Fruit fly (Drosophila melanogaster) whole organism, embryonic: ENCODE results near the gene Elba2.
A peak's percentile ranks its signal among the peaks of the same experiment; 100 is the strongest.

Experiments
- Atf3 ChIP-seq: fragments of 200-800 bp; sonication (Bioruptor generic); optimal IDR thresholded peaks from 3 replicates; lab custom pipeline; 2016; ENCODE audit warnings: missing biosample characterization, missing genetic modification characterization
- C15 ChIP-seq: fragments of 200-800 bp; sonication (Bioruptor generic); IDR thresholded peaks from 3 replicates; pipeline ENCODE4 v1.3.6; 2022; ENCODE audit warnings: missing biosample characterization, missing genetic modification characterization
- CG11093 ChIP-seq: fragments of 200-800 bp; sonication (Bioruptor generic); IDR thresholded peaks from 3 replicates; pipeline ENCODE4 v1.3.6; 2022; ENCODE audit warnings: missing biosample characterization, missing genetic modification characterization
- CG11398 ChIP-seq: fragments of 200-800 bp; sonication (Bioruptor generic); optimal IDR thresholded peaks from 2 replicates; lab custom pipeline; 2016; ENCODE audit warnings: missing biosample characterization, missing genetic modification characterization
- CG12071 ChIP-seq: fragments of 200-800 bp; sonication (Bioruptor generic); optimal IDR thresholded peaks from 3 replicates; lab custom pipeline; 2018; ENCODE audit warnings: missing biosample characterization, mild to moderate bottlenecking, missing genetic modification characterization
- CG12391 ChIP-seq: fragments of 200-800 bp; sonication (Bioruptor generic); optimal IDR thresholded peaks from 3 replicates; lab custom pipeline; 2018; ENCODE audit warnings: missing biosample characterization, mild to moderate bottlenecking, missing genetic modification characterization, moderate library complexity
- CG12744 ChIP-seq: fragments of 200-800 bp; sonication (Bioruptor generic); optimal IDR thresholded peaks from 2 replicates; lab custom pipeline; 2016; ENCODE audit warnings: missing biosample characterization, missing genetic modification characterization
- CG13123 ChIP-seq: fragments of 200-800 bp; sonication (Bioruptor generic); optimal IDR thresholded peaks from 2 replicates; lab custom pipeline; 2016; ENCODE audit warnings: missing biosample characterization, missing genetic modification characterization
- CG13424 ChIP-seq: fragments of 200-800 bp; sonication (Bioruptor generic); optimal IDR thresholded peaks from 2 replicates; lab custom pipeline; 2019; ENCODE audit warnings: missing biosample characterization, mild to moderate bottlenecking, missing genetic modification characterization, moderate library complexity
- CG13775 ChIP-seq: fragments of 200-800 bp; sonication (Bioruptor generic); optimal IDR thresholded peaks from 3 replicates; lab custom pipeline; 2017; ENCODE audit warnings: missing biosample characterization, mild to moderate bottlenecking, missing genetic modification characterization
- CG14441 ChIP-seq: fragments of 200-800 bp; sonication (Bioruptor generic); IDR thresholded peaks from 2 replicates; pipeline ENCODE4 v1.3.6; 2022; ENCODE audit warnings: missing biosample characterization, missing genetic modification characterization
- CG15269 ChIP-seq: fragments of 200-800 bp; sonication (Bioruptor generic); optimal IDR thresholded peaks from 2 replicates; lab custom pipeline; 2018; ENCODE audit warnings: missing biosample characterization, mild to moderate bottlenecking, missing genetic modification characterization, moderate library complexity
- CG15514 ChIP-seq: fragments of 200-800 bp; sonication (Bioruptor generic); optimal IDR thresholded peaks from 3 replicates; lab custom pipeline; 2017; ENCODE audit warnings: missing biosample characterization, missing genetic modification characterization, mild to moderate bottlenecking, moderate library complexity, missing genetic modification reagents
- CG1602 ChIP-seq: fragments of 200-800 bp; sonication (Bioruptor generic); optimal IDR thresholded peaks from 3 replicates; lab custom pipeline; 2016; ENCODE audit warnings: missing biosample characterization, missing genetic modification characterization
- CG1647 ChIP-seq: fragments of 200-800 bp; sonication (Bioruptor generic); optimal IDR thresholded peaks from 3 replicates; lab custom pipeline; 2016; ENCODE audit warnings: missing biosample characterization, missing genetic modification characterization
- CG16815 ChIP-seq: fragments of 200-800 bp; sonication (Bioruptor generic); optimal IDR thresholded peaks from 3 replicates; lab custom pipeline; 2017; ENCODE audit warnings: missing biosample characterization, mild to moderate bottlenecking, missing genetic modification characterization
- CG17829 ChIP-seq: fragments of 200-800 bp; optimal IDR thresholded peaks from 2 replicates; lab custom pipeline; 2019; ENCODE audit warnings: missing biosample characterization, mild to moderate bottlenecking, missing genetic modification characterization, moderate library complexity
- CG31365 ChIP-seq: fragments of 200-800 bp; sonication (Bioruptor generic); optimal IDR thresholded peaks from 2 replicates; lab custom pipeline; 2018; ENCODE audit warnings: missing biosample characterization, mild to moderate bottlenecking, missing genetic modification characterization
- CG6654 ChIP-seq: fragments of 200-800 bp; sonication (Bioruptor generic); optimal IDR thresholded peaks from 2 replicates; lab custom pipeline; 2017; ENCODE audit warnings: missing biosample characterization, mild to moderate bottlenecking, missing genetic modification characterization
- CG8290 ChIP-seq, 3 experiments: fragments of 200-800 bp; sonication (Bioruptor generic); optimal IDR thresholded peaks; 2 replicates each; lab custom pipeline; 2016 to 2019; ENCODE audit warnings: missing biosample characterization in 3 of 3, missing genetic modification characterization in 3 of 3, mild to moderate bottlenecking in 2 of 3, moderate library complexity in 1 of 3
- Ets97D ChIP-seq: fragments of 200-800 bp; sonication (Bioruptor generic); optimal IDR thresholded peaks from 3 replicates; lab custom pipeline; 2016; ENCODE audit warnings: missing biosample characterization, missing genetic modification characterization
- Fer1 ChIP-seq: fragments of 200-800 bp; sonication (Bioruptor generic); optimal IDR thresholded peaks from 2 replicates; lab custom pipeline; 2017; ENCODE audit warnings: missing biosample characterization, mild to moderate bottlenecking, missing genetic modification characterization
- Gug ChIP-seq: fragments of 200-800 bp; sonication (Bioruptor generic); IDR thresholded peaks from 4 replicates; pipeline ENCODE4 v1.3.6; 2022; ENCODE audit warnings: missing biosample characterization, missing genetic modification characterization
- Hmr ChIP-seq: fragments of 200-800 bp; sonication (Bioruptor generic); optimal IDR thresholded peaks from 3 replicates; lab custom pipeline; 2017; ENCODE audit warnings: mild to moderate bottlenecking, missing biosample characterization, missing genetic modification reagents, missing genetic modification characterization
- NC2α ChIP-seq: fragments of 200-800 bp; sonication (Bioruptor generic); optimal IDR thresholded peaks from 2 replicates; lab custom pipeline; 2016; ENCODE audit warnings: missing biosample characterization, missing genetic modification characterization
- Nf-YC ChIP-seq: fragments of 200-800 bp; optimal IDR thresholded peaks from 3 replicates; lab custom pipeline; 2019; ENCODE audit warnings: missing biosample characterization, mild to moderate bottlenecking, missing genetic modification characterization, moderate library complexity
- Pdp1 ChIP-seq, 2 experiments: fragments of 200-800 bp; sonication (Bioruptor generic); optimal IDR thresholded peaks; 3 replicates each; lab custom pipeline; 2016; ENCODE audit warnings: missing biosample characterization in 2 of 2, missing genetic modification characterization in 2 of 2, mild to moderate bottlenecking in 1 of 2, moderate library complexity in 1 of 2
- Sin3A ChIP-seq: fragments of >200 bp; optimal IDR thresholded peaks from 2 replicates; lab custom pipeline; 2018
- Sry-β ChIP-seq: fragments of 200-800 bp; sonication (Bioruptor generic); optimal IDR thresholded peaks from 2 replicates; lab custom pipeline; 2018; ENCODE audit warnings: missing biosample characterization, mild to moderate bottlenecking, missing genetic modification characterization, moderate library complexity
- Trl ChIP-seq, 3 experiments: fragments of >200 bp in 2 of 3; fragments of 200-800 bp in 1 of 3; sonication (Bioruptor generic) in 1 of 3; optimal IDR thresholded peaks; 2 replicates in 1 of 3; 3 replicates in 2 of 3; lab custom pipeline; 2016 to 2017; ENCODE audit warnings: missing biosample characterization in 1 of 3, missing genetic modification characterization in 1 of 3
- ara ChIP-seq: fragments of 200-800 bp; sonication (Bioruptor generic); IDR thresholded peaks from 2 replicates; pipeline ENCODE4 v1.3.6; 2022; ENCODE audit warnings: missing biosample characterization, missing genetic modification characterization
- bowl ChIP-seq: fragments of 200-800 bp; sonication (Bioruptor generic); IDR thresholded peaks from 2 replicates; pipeline ENCODE4 v1.3.6; 2022; ENCODE audit warnings: missing biosample characterization, missing genetic modification characterization
- en ChIP-seq: fragments of 200-800 bp; sonication (Bioruptor generic); optimal IDR thresholded peaks from 2 replicates; lab custom pipeline; 2016; ENCODE audit warnings: missing biosample characterization, missing genetic modification characterization
- eve ChIP-seq, 2 experiments: fragments of >200 bp; optimal IDR thresholded peaks; 2 replicates each; lab custom pipeline; 2017; ENCODE audit warnings: missing biosample characterization in 2 of 2, missing genetic modification characterization in 2 of 2
- fd3F ChIP-seq: fragments of 200-800 bp; sonication (Bioruptor generic); optimal IDR thresholded peaks from 2 replicates; lab custom pipeline; 2018; ENCODE audit warnings: missing biosample characterization, mild to moderate bottlenecking, missing genetic modification characterization, moderate library complexity
- fru ChIP-seq: fragments of >200 bp; optimal IDR thresholded peaks from 2 replicates; lab custom pipeline; 2017
- gfzf ChIP-seq: fragments of 200-800 bp; sonication (Bioruptor generic); optimal IDR thresholded peaks from 2 replicates; lab custom pipeline; 2016; ENCODE audit warnings: missing biosample characterization, mild to moderate bottlenecking, missing genetic modification characterization, moderate library complexity
- grau ChIP-seq: fragments of 200-800 bp; optimal IDR thresholded peaks from 3 replicates; lab custom pipeline; 2019; ENCODE audit warnings: missing biosample characterization, mild to moderate bottlenecking, missing genetic modification characterization, moderate library complexity
- her ChIP-seq: fragments of 200-800 bp; sonication (Bioruptor generic); optimal IDR thresholded peaks from 2 replicates; lab custom pipeline; 2016; ENCODE audit warnings: missing biosample characterization, missing genetic modification characterization
- nom ChIP-seq: fragments of 200-800 bp; sonication (Bioruptor generic); optimal IDR thresholded peaks from 2 replicates; lab custom pipeline; 2017; ENCODE audit warnings: missing biosample characterization, missing genetic modification characterization, mild to moderate bottlenecking, moderate library complexity, missing genetic modification reagents
- p53 ChIP-seq: fragments of 200-800 bp; sonication (Bioruptor generic); optimal IDR thresholded peaks from 2 replicates; lab custom pipeline; 2016; ENCODE audit warnings: missing biosample characterization, missing genetic modification characterization
- pfk ChIP-seq: fragments of 200-800 bp; sonication (Bioruptor generic); optimal IDR thresholded peaks from 2 replicates; lab custom pipeline; 2018; ENCODE audit warnings: missing biosample characterization, mild to moderate bottlenecking, missing genetic modification characterization, moderate library complexity
- pzg ChIP-seq: fragments of 200-800 bp; sonication (Bioruptor generic); optimal IDR thresholded peaks from 3 replicates; lab custom pipeline; 2018; ENCODE audit warnings: missing biosample characterization, mild to moderate bottlenecking, missing genetic modification characterization, moderate library complexity
- repo ChIP-seq: fragments of 200-800 bp; sonication (Bioruptor generic); optimal IDR thresholded peaks from 2 replicates; lab custom pipeline; 2016; ENCODE audit warnings: missing biosample characterization, missing genetic modification characterization
- sd ChIP-seq: fragments of 200-800 bp; sonication (Bioruptor generic); optimal IDR thresholded peaks from 3 replicates; lab custom pipeline; 2018; ENCODE audit warnings: missing biosample characterization, mild to moderate bottlenecking, missing genetic modification characterization, moderate library complexity
- sens ChIP-seq: fragments of 200-800 bp; sonication (Bioruptor generic); peaks from one replicate; lab custom pipeline; 2016; ENCODE audit warnings: missing biosample characterization, missing genetic modification characterization
- vvl ChIP-seq: fragments of 200-800 bp; sonication (Bioruptor generic); IDR thresholded peaks from 2 replicates; pipeline ENCODE4 v1.3.6; 2022; ENCODE audit warnings: missing biosample characterization, missing genetic modification characterization
- zen ChIP-seq: fragments of 200-800 bp; sonication (Bioruptor generic); optimal IDR thresholded peaks from 3 replicates; lab custom pipeline; 2018; ENCODE audit warnings: missing biosample characterization, mild to moderate bottlenecking, missing genetic modification characterization, moderate library complexity
- zen2 ChIP-seq: fragments of 200-800 bp; sonication (Bioruptor generic); IDR thresholded peaks from 3 replicates; pipeline ENCODE4 v1.3.6; 2022; ENCODE audit warnings: missing biosample characterization, missing genetic modification characterization; ENCODE audit not compliant: partially characterized antibody
- zf30C ChIP-seq: fragments of 200-800 bp; sonication (Bioruptor generic); optimal IDR thresholded peaks from 3 replicates; lab custom pipeline; 2018; ENCODE audit warnings: missing biosample characterization, mild to moderate bottlenecking, missing genetic modification characterization

Gene Elba2

dm6 chr2L:2579669-2580351, 2.3 kb downstream of the Elba2 start, which contains the start of the genes ND-B17.2 and Arpc5 (continued):
- TF ChIP-seq Sry-β (GFP tag; lab: Kevin White, UChicago) = no peak
- no peak for TF ChIP-seq Gug (GFP tag; lab: Robert Waterston, UW)
- TF ChIP-seq p53 (GFP tag; lab: Kevin White, UChicago) = no peak
- TF ChIP-seq her (GFP tag; lab: Kevin White, UChicago) = no peak
- no peak for TF ChIP-seq CG16815
- TF ChIP-seq CG31365 (tag; lab: Kevin White, UChicago) = no peak
- no peak for TF ChIP-seq CG6654 (GFP tag; lab: Kevin White, UChicago)
- peak; percentile 74 for TF ChIP-seq pzg
- TF ChIP-seq CG8290 (GFP tag; optimal IDR thresholded peaks at IDR 0.05; lab: Kevin White, UChicago) = peak; percentile 54
- TF ChIP-seq CG8290 (tag; optimal IDR thresholded peaks at IDR 0.05; lab: Kevin White, UChicago) = no peak
- no peak for TF ChIP-seq vvl
- peak; percentile 49 for TF ChIP-seq CG12391
- peak; percentile 88 for TF ChIP-seq Sin3A (lab: Kevin White, UChicago)
- TF ChIP-seq repo (GFP tag; lab: Kevin White, UChicago) = no peak
- TF ChIP-seq Ets97D (GFP tag; lab: Kevin White, UChicago) = peak; percentile 46
- no peak for TF ChIP-seq Trl (optimal IDR thresholded peaks at IDR 0.05; lab: Kevin White, UChicago)
- no peak for TF ChIP-seq Trl (GFP tag; optimal IDR thresholded peaks at IDR 0.05; lab: Kevin White, UChicago)
- TF ChIP-seq fru (lab: Kevin White, UChicago) = no peak
- no peak for TF ChIP-seq Nf-YC (tag; lab: Kevin White, UChicago)
- TF ChIP-seq sd = no peak
- no peak for TF ChIP-seq Atf3 (GFP tag; lab: Kevin White, UChicago)
- TF ChIP-seq fd3F (GFP tag; lab: Kevin White, UChicago) = no peak
- TF ChIP-seq gfzf (GFP tag; lab: Kevin White, UChicago) = peak; percentile 90
- no peak for TF ChIP-seq CG13123 (GFP tag; lab: Kevin White, UChicago)
- TF ChIP-seq CG15514 (GFP tag; lab: Kevin White, UChicago) = peak; percentile 30
- no peak for TF ChIP-seq CG1647 (GFP tag; lab: Kevin White, UChicago)
- peak; percentile 29 for TF ChIP-seq CG13775
- no peak for TF ChIP-seq CG14441 (GFP tag; lab: Robert Waterston, UW)
- no peak for TF ChIP-seq ara (GFP tag; lab: Robert Waterston, UW)
- no peak for TF ChIP-seq CG11398 (GFP tag; lab: Kevin White, UChicago)
- no peak for TF ChIP-seq NC2α
- TF ChIP-seq en = no peak
- peak; percentile 15 for TF ChIP-seq CG13424
- TF ChIP-seq Hmr (GFP tag; lab: Kevin White, UChicago) = no peak
- TF ChIP-seq Fer1 (GFP tag; lab: Kevin White, UChicago) = peak; percentile 12
- no peak for TF ChIP-seq CG12071
- peak; percentile 39 for TF ChIP-seq zen (tag; lab: Kevin White, UChicago)

dm6 chr2L:2584461-2585056, 7.1 kb downstream of the Elba2 start:
- TF ChIP-seq CG15269 (no peak), zf30C (peak; percentile 54), grau (tag; lab: Kevin White, UChicago) (peak; percentile 61), pfk (GFP tag; lab: Kevin White, UChicago) (no peak), nom (GFP tag; lab: Kevin White, UChicago) (peak; percentile 44), CG1602 (no peak), C15 (GFP tag; lab: Robert Waterston, UW) (no peak), sens (peak; percentile 32), bowl (GFP tag; lab: Robert Waterston, UW) (no peak), CG11093 (peak; percentile 6; the same call in 1 of the 3 replicates), CG12744 (GFP tag; lab: Kevin White, UChicago) (no peak), zen2 (GFP tag; lab: Robert Waterston, UW) (no peak), CG17829 (tag; lab: Kevin White, UChicago) (no peak), eve (GFP tag; optimal IDR thresholded peaks at IDR 0.05; lab: Kevin White, UChicago) (no peak), Pdp1 (GFP tag; optimal IDR thresholded peaks at IDR 0.05; lab: Kevin White, UChicago) (peak in 1 of 2 experiments; percentile 89)
